Fruit fly (Drosophila melanogaster) whole organism, embryonic: ENCODE data around the gene CG9166.

Experiments
- CG10321 ChIP-seq: fragments of 200-800 bp; sonication (Bioruptor generic); IDR thresholded peaks from 2 replicates; pipeline ENCODE4 v1.3.6; 2022; ENCODE audit warnings: missing biosample characterization, missing genetic modification characterization
- CG12155 ChIP-seq: fragments of 200-800 bp; sonication (Bioruptor generic); optimal IDR thresholded peaks from 3 replicates; lab custom pipeline; 2016; ENCODE audit warnings: missing biosample characterization, missing genetic modification characterization
- CG1233 ChIP-seq: fragments of 200-800 bp; sonication (Bioruptor generic); optimal IDR thresholded peaks from 4 replicates; lab custom pipeline; 2018; ENCODE audit warnings: missing biosample characterization, mild to moderate bottlenecking, missing genetic modification characterization
- CG12942 ChIP-seq: fragments of 200-800 bp; sonication (Bioruptor generic); optimal IDR thresholded peaks from 3 replicates; lab custom pipeline; 2016; ENCODE audit warnings: missing biosample characterization, missing genetic modification characterization
- CG13296 ChIP-seq: fragments of 200-800 bp; sonication (Bioruptor generic); optimal IDR thresholded peaks from 3 replicates; lab custom pipeline; 2018; ENCODE audit warnings: missing biosample characterization, mild to moderate bottlenecking, missing genetic modification characterization
- CG13424 ChIP-seq: fragments of 200-800 bp; sonication (Bioruptor generic); optimal IDR thresholded peaks from 2 replicates; lab custom pipeline; 2019; ENCODE audit warnings: missing biosample characterization, mild to moderate bottlenecking, missing genetic modification characterization, moderate library complexity
- CG14667 ChIP-seq: fragments of 200-800 bp; sonication (Bioruptor generic); IDR thresholded peaks from 2 replicates; pipeline ENCODE4 v1.3.6; 2022; ENCODE audit warnings: missing biosample characterization, missing genetic modification characterization
- CG1529 ChIP-seq: fragments of 200-800 bp; sonication (Bioruptor generic); optimal IDR thresholded peaks from 3 replicates; lab custom pipeline; 2018; ENCODE audit warnings: missing biosample characterization, missing genetic modification characterization
- CG1647 ChIP-seq: fragments of 200-800 bp; sonication (Bioruptor generic); optimal IDR thresholded peaks from 3 replicates; lab custom pipeline; 2016; ENCODE audit warnings: missing biosample characterization, missing genetic modification characterization
- CG34376 ChIP-seq: fragments of 200-800 bp; sonication (Bioruptor generic); optimal IDR thresholded peaks from 2 replicates; lab custom pipeline; 2018; ENCODE audit warnings: missing biosample characterization, mild to moderate bottlenecking, missing genetic modification characterization
- CG34422 ChIP-seq: fragments of 200-800 bp; sonication (Bioruptor generic); IDR thresholded peaks from 3 replicates; pipeline ENCODE4 v1.3.6; 2022; ENCODE audit warnings: missing biosample characterization, missing genetic modification characterization
- CG3847 ChIP-seq: fragments of 200-800 bp; sonication (Bioruptor generic); IDR thresholded peaks from 2 replicates; pipeline ENCODE4 v1.3.6; 2022; ENCODE audit warnings: missing biosample characterization, missing genetic modification characterization
- CG4328 ChIP-seq: fragments of 200-800 bp; sonication (Bioruptor generic); optimal IDR thresholded peaks from 3 replicates; lab custom pipeline; 2017; ENCODE audit warnings: missing biosample characterization, missing genetic modification reagents, missing genetic modification characterization
- CG4617 ChIP-seq: fragments of 200-800 bp; sonication (Bioruptor generic); optimal IDR thresholded peaks from 3 replicates; lab custom pipeline; 2016; ENCODE audit warnings: missing biosample characterization, missing genetic modification characterization, borderline replicate concordance
- CG4854 ChIP-seq: fragments of 200-800 bp; sonication (Bioruptor generic); optimal IDR thresholded peaks from 2 replicates; lab custom pipeline; 2016; ENCODE audit warnings: missing biosample characterization, missing genetic modification characterization, inconsistent platforms
- CG5180 ChIP-seq: fragments of 200-800 bp; sonication (Bioruptor generic); optimal IDR thresholded peaks from 3 replicates; lab custom pipeline; 2017; ENCODE audit warnings: missing biosample characterization, missing genetic modification characterization, mild to moderate bottlenecking, moderate library complexity, missing genetic modification reagents
- CG7839 ChIP-seq: fragments of 200-800 bp; sonication (Bioruptor generic); optimal IDR thresholded peaks from 3 replicates; lab custom pipeline; 2018; ENCODE audit warnings: missing biosample characterization, mild to moderate bottlenecking, missing genetic modification characterization, moderate library complexity
- CG8765 ChIP-seq: fragments of 200-800 bp; sonication (Bioruptor generic); IDR thresholded peaks from 2 replicates; pipeline ENCODE4 v1.3.6; 2022; ENCODE audit warnings: missing biosample characterization, missing genetic modification characterization
- CG9876 ChIP-seq: fragments of 200-800 bp; sonication (Bioruptor generic); optimal IDR thresholded peaks from 2 replicates; lab custom pipeline; 2016; ENCODE audit warnings: missing biosample characterization, missing genetic modification characterization
- CkIIα-i1 ChIP-seq: fragments of 200-800 bp; sonication (Bioruptor generic); IDR thresholded peaks from 2 replicates; pipeline ENCODE4 v1.3.6; 2022; ENCODE audit warnings: missing biosample characterization, missing genetic modification characterization
- D19B ChIP-seq: fragments of 200-800 bp; sonication (Bioruptor generic); optimal IDR thresholded peaks from 2 replicates; lab custom pipeline; 2017; ENCODE audit warnings: missing biosample characterization, mild to moderate bottlenecking, missing genetic modification characterization
- E2f2 ChIP-seq: fragments of 200-800 bp; sonication (Bioruptor generic); IDR thresholded peaks from 2 replicates; pipeline ENCODE4 v1.3.6; 2022; ENCODE audit warnings: missing biosample characterization, missing genetic modification characterization
- Ets97D ChIP-seq: fragments of 200-800 bp; sonication (Bioruptor generic); optimal IDR thresholded peaks from 3 replicates; lab custom pipeline; 2016; ENCODE audit warnings: missing biosample characterization, missing genetic modification characterization
- Hey ChIP-seq: fragments of 200-800 bp; sonication (Bioruptor generic); optimal IDR thresholded peaks from 3 replicates; lab custom pipeline; 2018; ENCODE audit warnings: missing biosample characterization, mild to moderate bottlenecking, missing genetic modification characterization
- Hmr ChIP-seq: fragments of 200-800 bp; sonication (Bioruptor generic); optimal IDR thresholded peaks from 3 replicates; lab custom pipeline; 2017; ENCODE audit warnings: mild to moderate bottlenecking, missing biosample characterization, missing genetic modification reagents, missing genetic modification characterization
- Hr78 ChIP-seq, 2 experiments: fragments of 200-800 bp in 1 of 2; fragments of >200 bp in 1 of 2; sonication (Bioruptor generic) in 1 of 2; optimal IDR thresholded peaks; 2 replicates each; lab custom pipeline; 2017 to 2019; ENCODE audit warnings: missing biosample characterization in 2 of 2, missing genetic modification characterization in 2 of 2, mild to moderate bottlenecking in 1 of 2, moderate library complexity in 1 of 2
- Med ChIP-seq: fragments of 200-800 bp; sonication (Bioruptor generic); peaks from one replicate; lab custom pipeline; 2016; ENCODE audit warnings: missing biosample characterization, missing genetic modification characterization, mild to moderate bottlenecking, inconsistent platforms, moderate library complexity
- NFAT ChIP-seq: fragments of 200-800 bp; sonication (Bioruptor generic); IDR thresholded peaks from 2 replicates; pipeline ENCODE4 v1.3.6; 2022; ENCODE audit warnings: missing biosample characterization, missing genetic modification characterization
- Rfx ChIP-seq: fragments of 200-800 bp; sonication (Bioruptor generic); IDR thresholded peaks from 2 replicates; pipeline ENCODE4 v1.3.6; 2022; ENCODE audit warnings: missing biosample characterization, missing genetic modification characterization
- ab ChIP-seq: fragments of 200-800 bp; sonication (Bioruptor generic); optimal IDR thresholded peaks from 2 replicates; lab custom pipeline; 2016; ENCODE audit warnings: missing biosample characterization, missing genetic modification characterization
- bigmax ChIP-seq: fragments of 200-800 bp; sonication (Bioruptor generic); optimal IDR thresholded peaks from 2 replicates; lab custom pipeline; 2018; ENCODE audit warnings: missing biosample characterization, mild to moderate bottlenecking, missing genetic modification characterization
- caup ChIP-seq: fragments of 200-800 bp; sonication (Bioruptor generic); optimal IDR thresholded peaks from 3 replicates; lab custom pipeline; 2017; ENCODE audit warnings: missing biosample characterization, mild to moderate bottlenecking, missing genetic modification characterization, moderate library complexity; ENCODE audit not compliant: severe bottlenecking
- corto ChIP-seq: fragments of 200-800 bp; sonication (Bioruptor generic); optimal IDR thresholded peaks from 2 replicates; lab custom pipeline; 2016; ENCODE audit warnings: missing biosample characterization, mild to moderate bottlenecking, missing genetic modification characterization, moderate library complexity
- croc ChIP-seq: fragments of 200-800 bp; sonication (Bioruptor generic); conservative IDR thresholded peaks from 3 replicates; pipeline ENCODE4 v1.3.6; 2022; ENCODE audit warnings: missing biosample characterization, missing genetic modification characterization
- dimm ChIP-seq: fragments of 200-800 bp; sonication (Bioruptor generic); IDR thresholded peaks from 2 replicates; pipeline ENCODE4 v1.3.6; 2022; ENCODE audit warnings: missing biosample characterization, missing genetic modification characterization
- disco-r ChIP-seq: fragments of 200-800 bp; sonication (Bioruptor generic); optimal IDR thresholded peaks from 2 replicates; lab custom pipeline; 2016; ENCODE audit warnings: missing biosample characterization, missing genetic modification characterization
- dm ChIP-seq: fragments of 200-800 bp; sonication (Bioruptor generic); optimal IDR thresholded peaks from 3 replicates; lab custom pipeline; 2016; ENCODE audit warnings: missing biosample characterization, missing genetic modification characterization
- emc ChIP-seq: fragments of 200-800 bp; sonication (Bioruptor generic); optimal IDR thresholded peaks from 2 replicates; lab custom pipeline; 2016; ENCODE audit warnings: missing biosample characterization, missing genetic modification characterization
- grau ChIP-seq: fragments of 200-800 bp; optimal IDR thresholded peaks from 3 replicates; lab custom pipeline; 2019; ENCODE audit warnings: missing biosample characterization, mild to moderate bottlenecking, missing genetic modification characterization, moderate library complexity
- gsb ChIP-seq: fragments of 200-800 bp; sonication (Bioruptor generic); IDR thresholded peaks from 2 replicates; pipeline ENCODE4 v1.3.6; 2022; ENCODE audit warnings: missing biosample characterization, missing genetic modification characterization
- her ChIP-seq: fragments of 200-800 bp; sonication (Bioruptor generic); optimal IDR thresholded peaks from 2 replicates; lab custom pipeline; 2016; ENCODE audit warnings: missing biosample characterization, missing genetic modification characterization
- hth ChIP-seq: fragments of >200 bp; optimal IDR thresholded peaks from 2 replicates; lab custom pipeline; 2017; ENCODE audit warnings: inconsistent platforms
- kay ChIP-seq: fragments of 200-800 bp; sonication (Bioruptor generic); optimal IDR thresholded peaks from 2 replicates; lab custom pipeline; 2016; ENCODE audit warnings: missing biosample characterization, missing genetic modification characterization
- ken ChIP-seq: fragments of 200-800 bp; sonication (Bioruptor generic); IDR thresholded peaks from 3 replicates; pipeline ENCODE4 v1.3.6; 2022; ENCODE audit warnings: missing biosample characterization, missing genetic modification characterization
- lab ChIP-seq: fragments of 200-800 bp; sonication (Bioruptor generic); optimal IDR thresholded peaks from 3 replicates; lab custom pipeline; 2017; ENCODE audit warnings: missing biosample characterization, missing genetic modification characterization, mild to moderate bottlenecking, moderate library complexity, missing genetic modification reagents
- run ChIP-seq: fragments of 200-800 bp; sonication (Bioruptor generic); optimal IDR thresholded peaks from 3 replicates; lab custom pipeline; 2018; ENCODE audit warnings: missing biosample characterization, mild to moderate bottlenecking, missing genetic modification characterization
- so ChIP-seq: fragments of 200-800 bp; sonication (Bioruptor generic); IDR thresholded peaks from 3 replicates; pipeline ENCODE4 v1.3.6; 2022; ENCODE audit warnings: missing biosample characterization, missing genetic modification characterization
- stc ChIP-seq: fragments of 200-800 bp; sonication (Bioruptor generic); IDR thresholded peaks from 2 replicates; pipeline ENCODE4 v1.3.6; 2022; ENCODE audit warnings: missing biosample characterization, missing genetic modification characterization
- tx ChIP-seq: fragments of 200-800 bp; sonication (Bioruptor generic); optimal IDR thresholded peaks from 2 replicates; lab custom pipeline; 2016; ENCODE audit warnings: missing biosample characterization, missing genetic modification characterization

CG9166 gene

DNA sequence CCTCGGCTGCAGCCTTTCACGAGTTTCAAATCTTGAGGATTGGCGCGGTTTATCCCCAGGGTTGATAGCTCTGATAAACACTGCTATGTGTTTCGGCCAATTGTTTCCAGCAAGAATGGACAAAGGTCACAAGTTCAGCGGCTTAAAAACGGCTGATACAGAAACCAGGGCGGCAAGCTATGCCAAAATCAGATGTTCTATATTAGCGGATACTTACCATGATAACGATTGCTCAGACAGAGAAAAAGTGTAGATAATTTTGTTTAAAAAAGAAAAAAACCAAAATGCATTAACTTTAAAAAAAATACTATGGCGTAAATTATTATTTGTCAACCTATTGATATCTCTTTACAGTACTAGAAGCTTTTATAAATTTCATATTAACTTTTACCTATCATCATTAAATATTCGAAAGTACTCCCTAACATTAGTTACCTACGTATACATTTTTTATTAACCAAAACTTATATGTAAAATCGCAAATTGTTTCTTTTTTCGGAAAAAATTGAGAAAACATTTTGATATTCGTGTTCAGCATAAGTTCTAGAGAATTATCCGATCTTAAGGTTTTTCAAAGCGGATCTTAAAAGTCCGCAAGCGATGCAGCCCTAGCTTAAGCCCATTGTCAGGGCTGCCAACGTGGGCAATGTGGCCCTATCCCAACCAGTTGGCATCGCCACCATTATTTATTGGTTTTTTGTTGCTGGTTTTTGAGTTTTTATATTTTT lies 37.7 kb upstream of the CG9166 start, which contains the start of the genes sturkopf and Herc4 (continued):
- peak; percentile 94 for TF ChIP-seq Ets97D
- peak; percentile 77 for TF ChIP-seq CG4617
- peak; percentile 84 for TF ChIP-seq Hmr (GFP tag; lab: Kevin White, UChicago)
- peak; percentile 46 for TF ChIP-seq CG9876 (GFP tag; lab: Kevin White, UChicago)
- TF ChIP-seq her (GFP tag; lab: Kevin White, UChicago) = peak; percentile 76
- no peak for TF ChIP-seq hth (lab: Kevin White, UChicago)
- peak; percentile 59 for TF ChIP-seq CG1233
- TF ChIP-seq dm (GFP tag; lab: Kevin White, UChicago) = peak; percentile 75
- peak; percentile 82 for TF ChIP-seq disco-r (GFP tag; lab: Kevin White, UChicago)
- peak; percentile 56 for TF ChIP-seq ab
- TF ChIP-seq CG5180 (GFP tag; lab: Kevin White, UChicago) = no peak
- TF ChIP-seq CG8765 (GFP tag; lab: Robert Waterston, UW) = no peak; the same call in 1 of the 2 replicates
- TF ChIP-seq CkIIα-i1 (GFP tag; lab: Robert Waterston, UW) = no peak
- peak; percentile 77 for TF ChIP-seq CG7839
- TF ChIP-seq emc (GFP tag; lab: Kevin White, UChicago) = no peak
- peak; percentile 55 for TF ChIP-seq CG13296 (GFP tag; lab: Kevin White, UChicago)
- peak; percentile 80 for TF ChIP-seq CG13424 (tag; lab: Kevin White, UChicago)
- no peak for TF ChIP-seq bigmax (GFP tag; lab: Kevin White, UChicago)
- peak; percentile 82 for TF ChIP-seq D19B
- TF ChIP-seq CG1647 = peak; percentile 29
- TF ChIP-seq kay = peak; percentile 77
- TF ChIP-seq CG10321 (GFP tag; lab: Robert Waterston, UW) = no peak
- peak; percentile 77 for TF ChIP-seq NFAT (GFP tag; lab: Robert Waterston, UW)
- no peak for TF ChIP-seq CG4854 (GFP tag; lab: Kevin White, UChicago)
- no peak; the same call in 2 of the 3 replicates for TF ChIP-seq croc
- peak; percentile 83 for TF ChIP-seq Rfx
- peak; percentile 25 for TF ChIP-seq CG1529 (GFP tag; lab: Kevin White, UChicago)
- 0 out of 2 replicates have a peak, but pooled peaks have one; percentile 24 for TF ChIP-seq CG14667
- TF ChIP-seq grau (tag; lab: Kevin White, UChicago) = peak; percentile 78
- peak; percentile 39; the same call in 1 of the 2 replicates for TF ChIP-seq gsb (GFP tag; lab: Robert Waterston, UW)
- TF ChIP-seq corto (GFP tag; lab: Kevin White, UChicago) = no peak
- TF ChIP-seq so = 0 out of 3 replicates have a peak, but pooled peaks have one; percentile 6
- TF ChIP-seq CG12155 (GFP tag; lab: Kevin White, UChicago) = peak; percentile 73
- peak; percentile 7 for TF ChIP-seq CG34376 (GFP tag; lab: Kevin White, UChicago)
- peak; percentile 7; the same call in 1 of the 3 replicates for TF ChIP-seq CG34422 (GFP tag; lab: Robert Waterston, UW)
- peak; percentile 92 for TF ChIP-seq Med (GFP tag; lab: Kevin White, UChicago)
- TF ChIP-seq E2f2 (GFP tag; lab: Robert Waterston, UW) = peak; percentile 38; the same call in 1 of the 2 replicates
- TF ChIP-seq CG12942 = peak; percentile 60
- TF ChIP-seq tx = peak; percentile 69
- no peak for TF ChIP-seq Hey
- TF ChIP-seq ken (GFP tag; lab: Robert Waterston, UW) = peak; percentile 70
- TF ChIP-seq run = peak; percentile 36
- no peak for TF ChIP-seq lab
- TF ChIP-seq CG4328 = peak; percentile 58
- peak; percentile 49 for TF ChIP-seq caup (GFP tag; lab: Kevin White, UChicago)
- TF ChIP-seq stc (GFP tag; lab: Robert Waterston, UW) = no peak
- TF ChIP-seq Hr78 (GFP tag; optimal IDR thresholded peaks at IDR 0.05; lab: Kevin White, UChicago) = peak in 1 of 2 experiments; percentile 100
- peak; percentile 62 for TF ChIP-seq CG3847 (GFP tag; lab: Robert Waterston, UW)
- TF ChIP-seq dimm = no peak
